Fruit fly (Drosophila melanogaster) Kc167 (cell line): ENCODE results near the gene Spase22-23.

Source experiments
- Myc ChIP-seq: fragments of >200 bp; optimal IDR thresholded peaks from 2 replicates; lab custom pipeline; 2017; ENCODE audit warnings: missing external identifiers
- Sin3A ChIP-seq: fragments of >200 bp; optimal IDR thresholded peaks from 2 replicates; lab custom pipeline; 2018; ENCODE audit warnings: missing external identifiers
- h ChIP-seq: fragments of >200 bp; optimal IDR thresholded peaks from 3 replicates; lab custom pipeline; 2018; ENCODE audit warnings: missing external identifiers
- insv ChIP-seq: fragments of >200 bp; optimal IDR thresholded peaks from 3 replicates; lab custom pipeline; 2018; ENCODE audit warnings: missing external identifiers
- psq ChIP-seq: fragments of >200 bp; optimal IDR thresholded peaks from 2 replicates; lab custom pipeline; 2017; ENCODE audit warnings: missing external identifiers
- ttk ChIP-seq: sonication (Bioruptor generic); optimal IDR thresholded peaks from 2 replicates; lab custom pipeline; 2017; ENCODE audit warnings: missing external identifiers

dm6 chr3R:24206341-24207114 is 23.3 kb downstream of the Spase22-23 start:
- TF ChIP-seq insv (lab: Kevin White, UChicago): no peak
- no peak for TF ChIP-seq h (lab: Kevin White, UChicago)
- TF ChIP-seq Myc: no peak
- no peak for TF ChIP-seq psq (lab: Kevin White, UChicago)
- no peak for TF ChIP-seq Sin3A
- no peak for TF ChIP-seq ttk (lab: Kevin White, UChicago)
